Fruit fly (Drosophila melanogaster) whole organism, embryonic: Measurements from ENCODE around the gene CG18557.

ENCODE experiments used
- Atf-2 ChIP-seq: fragments of 200-800 bp; sonication (Bioruptor generic); optimal IDR thresholded peaks from 2 replicates; lab custom pipeline; 2016; ENCODE audit warnings: missing biosample characterization, missing genetic modification characterization
- BEAF-32 ChIP-seq: fragments of 200-800 bp; sonication (Bioruptor generic); optimal IDR thresholded peaks from 3 replicates; lab custom pipeline; 2017; ENCODE audit warnings: missing biosample characterization, missing genetic modification characterization, mild to moderate bottlenecking, moderate library complexity, missing genetic modification reagents
- CG10147 ChIP-seq: fragments of 200-800 bp; sonication (Bioruptor generic); optimal IDR thresholded peaks from 2 replicates; lab custom pipeline; 2019; ENCODE audit warnings: missing biosample characterization, mild to moderate bottlenecking, missing genetic modification characterization, moderate library complexity
- CG1024 ChIP-seq: fragments of 200-800 bp; sonication (Bioruptor generic); IDR thresholded peaks from 2 replicates; pipeline ENCODE4 v1.3.6; 2022; ENCODE audit warnings: missing biosample characterization, missing genetic modification characterization
- CG11247 ChIP-seq: fragments of 200-800 bp; sonication (Bioruptor generic); IDR thresholded peaks from 2 replicates; pipeline ENCODE4 v1.3.6; 2022; ENCODE audit warnings: missing biosample characterization, missing genetic modification characterization
- CG12299 ChIP-seq: fragments of 200-800 bp; sonication (Bioruptor generic); optimal IDR thresholded peaks from 2 replicates; lab custom pipeline; 2018; ENCODE audit warnings: missing biosample characterization, mild to moderate bottlenecking, missing genetic modification characterization
- CG12744 ChIP-seq: fragments of 200-800 bp; sonication (Bioruptor generic); optimal IDR thresholded peaks from 2 replicates; lab custom pipeline; 2016; ENCODE audit warnings: missing biosample characterization, missing genetic modification characterization
- CG15601 ChIP-seq: fragments of 200-800 bp; sonication (Bioruptor generic); optimal IDR thresholded peaks from 3 replicates; lab custom pipeline; 2019; ENCODE audit warnings: missing biosample characterization, mild to moderate bottlenecking, missing genetic modification characterization, moderate library complexity
- CG17359 ChIP-seq: fragments of 200-800 bp; sonication (Bioruptor generic); optimal IDR thresholded peaks from 3 replicates; lab custom pipeline; 2018; ENCODE audit warnings: missing biosample characterization, mild to moderate bottlenecking, missing genetic modification characterization, moderate library complexity
- CG17829 ChIP-seq: fragments of 200-800 bp; optimal IDR thresholded peaks from 2 replicates; lab custom pipeline; 2019; ENCODE audit warnings: missing biosample characterization, mild to moderate bottlenecking, missing genetic modification characterization, moderate library complexity
- CG18619 ChIP-seq: fragments of 200-800 bp; sonication (Bioruptor generic); optimal IDR thresholded peaks from 3 replicates; lab custom pipeline; 2017; ENCODE audit warnings: missing biosample characterization, mild to moderate bottlenecking, missing genetic modification characterization
- CG18764 ChIP-seq: fragments of 200-800 bp; sonication (Bioruptor generic); optimal IDR thresholded peaks from 3 replicates; lab custom pipeline; 2016; ENCODE audit warnings: missing biosample characterization, missing genetic modification characterization
- CG2712 ChIP-seq: fragments of 200-800 bp; optimal IDR thresholded peaks from 3 replicates; lab custom pipeline; 2019; ENCODE audit warnings: missing biosample characterization, mild to moderate bottlenecking, missing genetic modification characterization, moderate library complexity
- CG30403 ChIP-seq: fragments of 200-800 bp; sonication (Bioruptor generic); optimal IDR thresholded peaks from 3 replicates; lab custom pipeline; 2016; ENCODE audit warnings: missing biosample characterization, missing genetic modification characterization
- CG34422 ChIP-seq: fragments of 200-800 bp; sonication (Bioruptor generic); IDR thresholded peaks from 3 replicates; pipeline ENCODE4 v1.3.6; 2022; ENCODE audit warnings: missing biosample characterization, missing genetic modification characterization
- CG4404 ChIP-seq: fragments of 200-800 bp; sonication (Bioruptor generic); IDR thresholded peaks from 2 replicates; pipeline ENCODE4 v1.3.6; 2022; ENCODE audit warnings: missing biosample characterization, missing genetic modification characterization
- CG6254 ChIP-seq: fragments of 200-800 bp; sonication (Bioruptor generic); optimal IDR thresholded peaks from 3 replicates; lab custom pipeline; 2017; ENCODE audit warnings: mild to moderate bottlenecking, missing biosample characterization, missing genetic modification reagents, missing genetic modification characterization
- CG7372 ChIP-seq: fragments of 200-800 bp; sonication (Bioruptor generic); IDR thresholded peaks from 2 replicates; pipeline ENCODE4 v1.3.6; 2022; ENCODE audit warnings: missing biosample characterization, missing genetic modification characterization
- CG8089 ChIP-seq: fragments of 200-800 bp; sonication (Bioruptor generic); optimal IDR thresholded peaks from 3 replicates; lab custom pipeline; 2016; ENCODE audit warnings: missing biosample characterization, missing genetic modification characterization
- CTCF ChIP-seq: fragments of 200-800 bp; sonication (Bioruptor generic); optimal IDR thresholded peaks from 2 replicates; lab custom pipeline; 2017; ENCODE audit warnings: missing biosample characterization, mild to moderate bottlenecking, missing genetic modification characterization, moderate library complexity
- D ChIP-seq, 2 experiments: fragments of 200-800 bp in 1 of 2; fragments of >200 bp in 1 of 2; sonication (Bioruptor generic) in 1 of 2; optimal IDR thresholded peaks; 2 replicates in 1 of 2; 3 replicates in 1 of 2; lab custom pipeline; 2017; ENCODE audit warnings: mild to moderate bottlenecking in 1 of 2, missing biosample characterization in 1 of 2, missing genetic modification characterization in 1 of 2, missing genetic modification reagents in 1 of 2
- Doc3 ChIP-seq: fragments of 200-800 bp; sonication (Bioruptor generic); IDR thresholded peaks from 3 replicates; pipeline ENCODE4 v1.3.6; 2022; ENCODE audit warnings: missing biosample characterization, missing genetic modification characterization; ENCODE audit not compliant: partially characterized antibody
- HLH4C ChIP-seq: fragments of 200-800 bp; sonication (Bioruptor generic); IDR thresholded peaks from 3 replicates; pipeline ENCODE4 v1.3.6; 2022; ENCODE audit warnings: missing biosample characterization, missing genetic modification characterization; ENCODE audit not compliant: partially characterized antibody
- Mrtf ChIP-seq: fragments of 200-800 bp; sonication (Bioruptor generic); IDR thresholded peaks from 3 replicates; pipeline ENCODE4 v1.3.6; 2022; ENCODE audit warnings: missing biosample characterization, missing genetic modification characterization
- NK7.1 ChIP-seq: fragments of 200-800 bp; sonication (Bioruptor generic); optimal IDR thresholded peaks from 3 replicates; lab custom pipeline; 2016; ENCODE audit warnings: missing biosample characterization, missing genetic modification characterization
- Oli ChIP-seq: fragments of 200-800 bp; sonication (Bioruptor generic); optimal IDR thresholded peaks from 2 replicates; lab custom pipeline; 2018; ENCODE audit warnings: missing biosample characterization, mild to moderate bottlenecking, missing genetic modification characterization, moderate library complexity
- Ptx1 ChIP-seq: fragments of 200-800 bp; sonication (Bioruptor generic); IDR thresholded peaks from 2 replicates; pipeline ENCODE4 v1.3.6; 2022; ENCODE audit warnings: missing biosample characterization, missing genetic modification characterization
- Trl ChIP-seq, 3 experiments: fragments of >200 bp in 2 of 3; fragments of 200-800 bp in 1 of 3; sonication (Bioruptor generic) in 1 of 3; optimal IDR thresholded peaks; 2 replicates in 1 of 3; 3 replicates in 2 of 3; lab custom pipeline; 2016 to 2017; ENCODE audit warnings: missing biosample characterization in 1 of 3, missing genetic modification characterization in 1 of 3
- al ChIP-seq: fragments of 200-800 bp; sonication (Bioruptor generic); IDR thresholded peaks from 2 replicates; pipeline ENCODE4 v1.3.6; 2022; ENCODE audit warnings: missing biosample characterization, missing genetic modification characterization
- chm ChIP-seq: fragments of 200-800 bp; sonication (Bioruptor generic); IDR thresholded peaks from 2 replicates; pipeline ENCODE4 v1.3.6; 2022; ENCODE audit warnings: missing biosample characterization, missing genetic modification characterization
- corto ChIP-seq: fragments of 200-800 bp; sonication (Bioruptor generic); optimal IDR thresholded peaks from 2 replicates; lab custom pipeline; 2016; ENCODE audit warnings: missing biosample characterization, mild to moderate bottlenecking, missing genetic modification characterization, moderate library complexity
- dan ChIP-seq: fragments of 200-800 bp; sonication (Bioruptor generic); IDR thresholded peaks from 2 replicates; pipeline ENCODE4 v1.3.6; 2022; ENCODE audit warnings: missing biosample characterization, missing genetic modification characterization
- dmrt99B ChIP-seq: fragments of 200-800 bp; sonication (Bioruptor generic); optimal IDR thresholded peaks from 2 replicates; lab custom pipeline; 2018; ENCODE audit warnings: missing biosample characterization, mild to moderate bottlenecking, missing genetic modification characterization, moderate library complexity
- fd96Cb ChIP-seq: fragments of 200-800 bp; sonication (Bioruptor generic); optimal IDR thresholded peaks from 2 replicates; lab custom pipeline; 2018; ENCODE audit warnings: missing biosample characterization, mild to moderate bottlenecking, missing genetic modification characterization, moderate library complexity
- grau ChIP-seq: fragments of 200-800 bp; optimal IDR thresholded peaks from 3 replicates; lab custom pipeline; 2019; ENCODE audit warnings: missing biosample characterization, mild to moderate bottlenecking, missing genetic modification characterization, moderate library complexity
- inv ChIP-seq: fragments of 200-800 bp; sonication (Bioruptor generic); IDR thresholded peaks from 2 replicates; pipeline ENCODE4 v1.3.6; 2022; ENCODE audit warnings: missing biosample characterization, missing genetic modification characterization; ENCODE audit not compliant: partially characterized antibody
- maf-S ChIP-seq: fragments of 200-800 bp; sonication (Bioruptor generic); optimal IDR thresholded peaks from 2 replicates; lab custom pipeline; 2016; ENCODE audit warnings: missing biosample characterization, missing genetic modification characterization
- nerfin-2 ChIP-seq: fragments of 200-800 bp; sonication (Bioruptor generic); IDR thresholded peaks from 2 replicates; pipeline ENCODE4 v1.3.6; 2022; ENCODE audit warnings: missing biosample characterization, missing genetic modification characterization; ENCODE audit not compliant: partially characterized antibody
- odd ChIP-seq: fragments of 200-800 bp; sonication (Bioruptor generic); optimal IDR thresholded peaks from 2 replicates; lab custom pipeline; 2017; ENCODE audit warnings: missing biosample characterization, mild to moderate bottlenecking, missing genetic modification characterization
- pan ChIP-seq, 4 experiments: fragments of >200 bp in 3 of 4; fragments of 200-800 bp in 1 of 4; sonication (Bioruptor generic) in 1 of 4; optimal IDR thresholded peaks in 3 of 4; IDR thresholded peaks in 1 of 4; 2 replicates each; pipeline versions ENCODE4 v1.3.6 to Lab custom; 2017 to 2022; ENCODE audit warnings: missing biosample characterization in 2 of 4, missing genetic modification characterization in 2 of 4, mixed read lengths in 1 of 4
- peb ChIP-seq: fragments of 200-800 bp; sonication (Bioruptor generic); IDR thresholded peaks from 2 replicates; pipeline ENCODE4 v1.3.6; 2022; ENCODE audit warnings: missing biosample characterization, missing genetic modification characterization
- sc ChIP-seq, 3 experiments: fragments of >200 bp in 2 of 3; fragments of 200-800 bp in 1 of 3; sonication (Bioruptor generic) in 1 of 3; optimal IDR thresholded peaks; 2 replicates in 2 of 3; 3 replicates in 1 of 3; lab custom pipeline; 2017; ENCODE audit warnings: mild to moderate bottlenecking in 1 of 3, missing biosample characterization in 1 of 3, missing genetic modification characterization in 1 of 3, missing genetic modification reagents in 1 of 3
- scrt ChIP-seq: fragments of 200-800 bp; sonication (Bioruptor generic); optimal IDR thresholded peaks from 2 replicates; lab custom pipeline; 2018; ENCODE audit warnings: missing biosample characterization, mild to moderate bottlenecking, missing genetic modification characterization, moderate library complexity
- sna ChIP-seq: fragments of 200-800 bp; sonication (Bioruptor generic); IDR thresholded peaks from 2 replicates; pipeline ENCODE4 v1.3.6; 2022; ENCODE audit warnings: missing biosample characterization, missing genetic modification characterization; ENCODE audit not compliant: partially characterized antibody
- sr ChIP-seq: fragments of 200-800 bp; sonication (Bioruptor generic); IDR thresholded peaks from 3 replicates; pipeline ENCODE4 v1.3.6; 2022; ENCODE audit warnings: missing biosample characterization, missing genetic modification characterization
- yki ChIP-seq: fragments of >200 bp; optimal IDR thresholded peaks from 3 replicates; lab custom pipeline; 2018
- zfh1 ChIP-seq: fragments of 200-800 bp; sonication (Bioruptor generic); IDR thresholded peaks from 3 replicates; pipeline ENCODE4 v1.3.6; 2022; ENCODE audit warnings: missing biosample characterization, missing genetic modification characterization

Gene CG18557

DNA sequence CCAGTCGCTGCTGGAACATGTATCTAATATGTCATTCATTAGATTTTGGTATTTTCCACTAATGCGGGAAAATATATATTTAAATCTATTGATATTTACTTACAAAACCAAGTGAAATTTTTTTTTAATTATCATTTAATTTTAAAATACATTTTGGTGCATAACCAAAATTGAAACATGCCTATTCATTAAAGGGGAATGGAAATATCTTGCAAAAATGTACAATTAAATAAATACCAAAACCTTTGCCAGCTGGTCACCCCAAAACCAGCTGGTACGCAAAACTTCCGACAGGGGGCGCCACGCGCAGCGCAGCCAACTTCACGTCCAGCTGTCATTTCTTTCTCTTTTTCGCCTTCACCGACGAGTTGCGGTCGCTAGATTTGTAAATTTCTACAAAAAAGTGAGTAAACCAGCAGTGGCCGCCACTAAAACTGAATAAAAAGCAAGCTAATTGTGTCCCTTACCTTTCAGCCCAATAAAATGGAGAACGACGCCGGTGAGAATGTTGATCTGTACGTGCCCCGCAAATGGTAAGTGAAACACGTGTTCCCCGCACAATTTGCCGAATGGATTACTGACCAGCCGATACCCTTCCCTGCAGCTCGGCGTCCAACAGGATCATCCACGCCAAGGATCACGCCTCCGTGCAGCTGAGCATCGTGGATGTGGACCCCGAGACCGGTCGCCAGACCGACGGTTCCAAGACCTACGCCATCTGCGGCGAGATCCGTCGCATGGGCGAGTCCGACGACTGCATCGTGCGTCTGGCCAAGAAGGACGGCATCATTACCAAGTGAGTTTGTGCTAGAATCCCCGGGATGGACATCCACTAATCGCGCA lies 10.5 kb upstream of the CG18557 start, which contains the start of the genes CG3104 and RpS21 (continued):
- TF ChIP-seq Atf-2 (GFP tag; lab: Kevin White, UChicago), result peak; percentile 64
- TF ChIP-seq CG15601 (tag; lab: Kevin White, UChicago), result peak; percentile 87
- peak; percentile 76 for TF ChIP-seq CG17359 (tag; lab: Kevin White, UChicago)
- TF ChIP-seq CG7372 (GFP tag; lab: Robert Waterston, UW), result peak; percentile 88
- peak; percentile 71 for TF ChIP-seq CG12744 (GFP tag; lab: Kevin White, UChicago)
- peak; percentile 92 for TF ChIP-seq CG1024 (GFP tag; lab: Robert Waterston, UW)
- TF ChIP-seq CG18764 (GFP tag; lab: Kevin White, UChicago), result peak; percentile 82
- peak; percentile 91 for TF ChIP-seq sr (GFP tag; lab: Robert Waterston, UW)
- TF ChIP-seq CG10147, result peak; percentile 73
- peak; percentile 93 for TF ChIP-seq CG18619 (GFP tag; lab: Kevin White, UChicago)
- peak; percentile 62 for TF ChIP-seq Oli (tag; lab: Kevin White, UChicago)
- peak; percentile 87 for TF ChIP-seq Ptx1
- TF ChIP-seq corto, result no peak
- peak; percentile 56 for TF ChIP-seq BEAF-32 (GFP tag; lab: Kevin White, UChicago)
- TF ChIP-seq grau, result peak; percentile 78
- TF ChIP-seq odd (GFP tag; lab: Kevin White, UChicago), result peak; percentile 80
- no peak for TF ChIP-seq yki (lab: Kevin White, UChicago)
- TF ChIP-seq CG17829, result peak; percentile 82
- TF ChIP-seq CG8089 (GFP tag; lab: Kevin White, UChicago), result peak; percentile 83
- TF ChIP-seq pan (optimal IDR thresholded peaks at IDR 0.05; lab: Kevin White, UChicago), result no peak
- TF ChIP-seq pan (GFP tag; optimal IDR thresholded peaks at IDR 0.05 in 1 of 2, IDR thresholded peaks at IDR 0.05 in 1 of 2), result peak in 1 of 2 experiments; percentile 85
- peak; percentile 73 for TF ChIP-seq NK7.1 (GFP tag; lab: Kevin White, UChicago)
- peak; percentile 95 for TF ChIP-seq CG11247 (GFP tag; lab: Robert Waterston, UW)
- peak; percentile 85 for TF ChIP-seq CG30403 (GFP tag; lab: Kevin White, UChicago)
- TF ChIP-seq D (optimal IDR thresholded peaks at IDR 0.05; lab: Kevin White, UChicago), result no peak
- peak; percentile 77 for TF ChIP-seq D (GFP tag; optimal IDR thresholded peaks at IDR 0.05; lab: Kevin White, UChicago)
- TF ChIP-seq scrt (GFP tag; lab: Kevin White, UChicago), result peak; percentile 83
- no peak for TF ChIP-seq dan (GFP tag; lab: Robert Waterston, UW)
- TF ChIP-seq CG12299 (tag; lab: Kevin White, UChicago), result peak; percentile 44
- TF ChIP-seq CG6254 (GFP tag; lab: Kevin White, UChicago), result peak; percentile 46
- TF ChIP-seq dmrt99B (tag; lab: Kevin White, UChicago), result peak; percentile 72
- peak; percentile 83 for TF ChIP-seq CG2712 (tag; lab: Kevin White, UChicago)
- TF ChIP-seq HLH4C (GFP tag; lab: Robert Waterston, UW), result no peak
- TF ChIP-seq chm (GFP tag; lab: Robert Waterston, UW), result peak; percentile 91
- peak; percentile 80 for TF ChIP-seq maf-S (GFP tag; lab: Kevin White, UChicago)
- peak; percentile 94 for TF ChIP-seq CG34422 (GFP tag; lab: Robert Waterston, UW)
- TF ChIP-seq sna (GFP tag; lab: Robert Waterston, UW), result 0 out of 2 replicates have a peak, but pooled peaks have one; percentile 2
- TF ChIP-seq nerfin-2 (GFP tag; lab: Robert Waterston, UW), result no peak
- peak; percentile 93 for TF ChIP-seq zfh1
- no peak for TF ChIP-seq sc (optimal IDR thresholded peaks at IDR 0.05; lab: Kevin White, UChicago)
- TF ChIP-seq sc (GFP tag; optimal IDR thresholded peaks at IDR 0.05; lab: Kevin White, UChicago), result peak; percentile 73
- peak; percentile 60 for TF ChIP-seq fd96Cb (tag; lab: Kevin White, UChicago)
- peak; percentile 59; the same call in 1 of the 2 replicates for TF ChIP-seq CG4404 (GFP tag; lab: Robert Waterston, UW)
- TF ChIP-seq peb, result peak; percentile 45; the same call in 1 of the 2 replicates
- TF ChIP-seq al (GFP tag; lab: Robert Waterston, UW), result peak; percentile 81
- TF ChIP-seq Trl (optimal IDR thresholded peaks at IDR 0.05; lab: Kevin White, UChicago), result no peak
- TF ChIP-seq Trl (GFP tag; optimal IDR thresholded peaks at IDR 0.05; lab: Kevin White, UChicago), result peak; percentile 93
- TF ChIP-seq Mrtf (GFP tag; lab: Robert Waterston, UW), result peak; percentile 92
- TF ChIP-seq Doc3 (GFP tag; lab: Robert Waterston, UW), result no peak
- TF ChIP-seq CTCF (GFP tag; lab: Kevin White, UChicago), result peak; percentile 98
- TF ChIP-seq inv (GFP tag; lab: Robert Waterston, UW), result no peak
